Fruit fly (Drosophila melanogaster): ENCODE measurements around the gene Msh6.
A peak's percentile ranks its signal among the peaks of the same experiment; 100 is the strongest.

The Msh6 gene

DNA sequence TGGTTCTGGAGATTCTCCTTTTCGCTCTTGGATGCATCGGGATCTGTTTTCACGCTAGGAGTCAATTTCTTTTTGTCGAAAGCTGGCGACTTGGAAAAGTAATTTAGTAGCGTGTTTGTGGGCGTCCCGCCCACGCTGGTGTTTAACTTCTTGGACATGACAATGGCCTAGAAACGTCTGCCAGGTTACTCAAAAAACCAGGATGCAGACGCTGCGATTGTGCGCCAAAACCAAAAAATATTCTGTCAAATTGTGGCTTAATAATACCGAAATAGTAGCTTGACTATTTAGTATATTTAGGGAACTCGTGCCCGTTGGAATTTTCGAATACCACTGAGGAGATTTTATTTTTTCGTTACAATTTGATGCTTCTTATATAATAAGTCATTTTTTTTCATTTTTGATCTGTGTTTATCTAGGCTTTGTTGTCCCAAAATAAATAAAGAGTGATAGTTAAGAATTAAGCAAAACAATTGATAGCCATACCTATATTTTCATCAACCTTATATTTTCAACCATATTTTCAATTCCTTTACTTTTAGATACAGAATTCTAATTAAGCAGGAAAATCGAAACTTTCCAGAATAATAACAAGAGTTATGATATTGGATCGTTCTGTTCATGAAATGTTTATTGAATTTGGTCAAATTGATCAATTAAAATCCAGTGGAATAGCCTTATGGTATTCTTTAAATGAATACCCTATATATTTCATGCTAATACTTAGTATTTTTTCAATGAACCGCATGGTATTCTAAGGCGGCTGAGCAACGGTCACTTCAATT, at the start of gene Msh6, which contains the start of gene Prp31:
Msh6 (minus strand) TSS at position 233 of the 785 bp plus-strand sequence.
Prp31 (plus strand) TSS at position 771 of the 785 bp plus-strand sequence.
- TF ChIP-seq CG15710 (tag; optimal IDR thresholded peaks at IDR 0.05) = peak; percentile 75
- peak; percentile 53; the same call in 2 of the 3 replicates for TF ChIP-seq CG4496 (GFP tag; IDR thresholded peaks at IDR 0.05)
- peak; percentile 44 for TF ChIP-seq Snoo (tag; optimal IDR thresholded peaks at IDR 0.05)
- no peak; the same call in 1 of the 2 replicates for TF ChIP-seq Ets98B (GFP tag; IDR thresholded peaks at IDR 0.05)
- peak; percentile 66 for TF ChIP-seq CG34367 (tag; optimal IDR thresholded peaks at IDR 0.05)
- TF ChIP-seq CG8301 (tag; optimal IDR thresholded peaks at IDR 0.05) = peak; percentile 62
- no peak for TF ChIP-seq EcR (GFP tag; optimal IDR thresholded peaks at IDR 0.05)
- no peak for TF ChIP-seq CG13204 (GFP tag; optimal IDR thresholded peaks at IDR 0.05)
- no peak for TF ChIP-seq Pif1B (GFP tag; optimal IDR thresholded peaks at IDR 0.05)
- no peak for TF ChIP-seq gl (tag; optimal IDR thresholded peaks at IDR 0.05)
- TF ChIP-seq CG17806 (tag; optimal IDR thresholded peaks at IDR 0.05) = peak; percentile 65
- no peak for TF ChIP-seq Pif1A (GFP tag; optimal IDR thresholded peaks at IDR 0.05)
- TF ChIP-seq CG12605 (GFP tag; IDR thresholded peaks at IDR 0.05) = no peak
- TF ChIP-seq D1 (tag; optimal IDR thresholded peaks at IDR 0.05) = no peak
- TF ChIP-seq CG8159 (tag; optimal IDR thresholded peaks at IDR 0.05) = peak; percentile 76
- no peak for TF ChIP-seq rn (GFP tag; IDR thresholded peaks at IDR 0.05)
- TF ChIP-seq CG14655 (GFP tag; optimal IDR thresholded peaks at IDR 0.05) = no peak
- no peak for TF ChIP-seq fd96Ca (GFP tag; IDR thresholded peaks at IDR 0.05)
- TF ChIP-seq CG10348 (GFP tag; IDR thresholded peaks at IDR 0.05) = 0 out of 2 replicates have a peak, but pooled peaks have one; percentile 23
- TF ChIP-seq CG9948 (tag; optimal IDR thresholded peaks at IDR 0.05) = peak; percentile 75

DNA sequence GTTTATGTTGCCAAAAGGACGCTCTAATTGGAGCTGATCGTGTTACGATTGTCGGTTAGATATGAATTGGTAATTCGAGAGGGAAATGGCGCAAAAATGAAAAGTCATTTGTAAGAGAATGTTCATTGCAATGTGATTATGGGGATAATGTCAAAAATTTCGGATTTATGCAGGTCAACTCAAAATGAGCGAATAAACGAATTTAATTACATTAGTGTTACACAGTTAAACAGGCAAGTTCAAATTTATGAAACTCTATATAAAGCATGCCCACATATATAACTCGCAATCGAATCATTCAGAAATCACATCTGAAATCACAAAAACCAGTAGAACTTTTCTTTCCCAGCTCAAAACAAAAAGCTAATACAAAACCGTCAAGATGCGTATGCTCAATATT, 49.2 kb upstream of the Msh6 start, which contains the start of gene Prx1:
Prx1 (plus strand) TSS at position 301 of the 400 bp plus-strand sequence.
- TF ChIP-seq CG9948 (tag; optimal IDR thresholded peaks at IDR 0.05) (no peak), CG8159 (tag; optimal IDR thresholded peaks at IDR 0.05) (no peak), Pif1A (GFP tag; optimal IDR thresholded peaks at IDR 0.05) (no peak), rn (GFP tag; IDR thresholded peaks at IDR 0.05) (no peak), CG34367 (tag; optimal IDR thresholded peaks at IDR 0.05) (no peak), CG8301 (tag; optimal IDR thresholded peaks at IDR 0.05) (no peak), CG4496 (GFP tag; IDR thresholded peaks at IDR 0.05) (no peak), Pif1B (GFP tag; optimal IDR thresholded peaks at IDR 0.05) (no peak), EcR (GFP tag; optimal IDR thresholded peaks at IDR 0.05) (no peak), D1 (tag; optimal IDR thresholded peaks at IDR 0.05) (no peak), CG17806 (tag; optimal IDR thresholded peaks at IDR 0.05) (no peak), Snoo (tag; optimal IDR thresholded peaks at IDR 0.05) (no peak), gl (tag; optimal IDR thresholded peaks at IDR 0.05) (no peak), CG10348 (GFP tag; IDR thresholded peaks at IDR 0.05) (no peak), CG14655 (GFP tag; optimal IDR thresholded peaks at IDR 0.05) (no peak), CG12605 (GFP tag; IDR thresholded peaks at IDR 0.05) (no peak), CG32121 (GFP tag; IDR thresholded peaks at IDR 0.05) (no peak)

DNA sequence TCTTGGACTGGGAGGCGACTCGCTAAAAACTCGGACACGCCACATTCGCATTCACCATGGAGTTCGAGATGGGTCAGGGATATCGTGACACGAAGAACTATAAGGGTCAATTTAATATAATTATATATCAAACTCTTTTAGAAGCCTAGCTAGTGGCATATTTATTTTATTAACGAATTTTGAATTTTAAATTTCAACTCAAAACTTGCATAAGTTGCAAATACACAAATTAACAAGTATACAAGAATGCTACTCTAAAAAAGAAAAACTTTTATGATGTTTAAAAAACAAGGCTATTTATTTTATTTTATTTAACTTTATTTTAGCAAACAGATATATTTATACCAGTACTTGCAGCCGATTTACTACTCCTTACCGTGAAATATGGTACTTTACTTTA, 47.7 kb upstream of the Msh6 start:
- TF ChIP-seq CG13204 (GFP tag; optimal IDR thresholded peaks at IDR 0.05) = no peak
- no peak for TF ChIP-seq CG8301 (tag; optimal IDR thresholded peaks at IDR 0.05)
- TF ChIP-seq CG15710 (tag; optimal IDR thresholded peaks at IDR 0.05) = no peak
- no peak for TF ChIP-seq Ets98B (GFP tag; IDR thresholded peaks at IDR 0.05)
- no peak for TF ChIP-seq CG17806 (tag; optimal IDR thresholded peaks at IDR 0.05)
- no peak for TF ChIP-seq CG9948 (tag; optimal IDR thresholded peaks at IDR 0.05)
- no peak for TF ChIP-seq Snoo (tag; optimal IDR thresholded peaks at IDR 0.05)
- no peak for TF ChIP-seq CG12605 (GFP tag; IDR thresholded peaks at IDR 0.05)
- no peak for TF ChIP-seq fd96Ca (GFP tag; IDR thresholded peaks at IDR 0.05)
- no peak for TF ChIP-seq EcR (GFP tag; optimal IDR thresholded peaks at IDR 0.05)
- no peak for TF ChIP-seq CG4496 (GFP tag; IDR thresholded peaks at IDR 0.05)

DNA sequence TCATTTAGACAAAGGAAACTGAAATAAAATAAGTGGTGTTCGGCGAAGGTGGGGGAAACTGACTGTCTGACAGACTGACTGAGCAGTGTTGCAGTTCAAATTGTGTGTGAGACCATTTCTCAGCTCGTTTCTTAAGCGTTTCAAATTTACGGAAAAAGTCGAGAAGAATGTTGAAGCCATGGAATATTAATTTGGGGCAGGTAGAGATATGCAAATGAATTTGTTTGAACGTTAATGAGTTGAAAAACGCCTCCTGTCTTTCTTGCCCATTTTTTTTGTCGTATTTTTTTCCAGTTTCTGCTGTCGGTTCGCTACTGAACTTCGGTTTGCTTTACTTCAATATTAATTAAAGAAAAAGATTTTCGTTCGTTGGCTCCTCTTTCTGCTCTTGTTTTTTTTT, 45.2 kb upstream of the Msh6 start:
- TF ChIP-seq CG8301 (tag; optimal IDR thresholded peaks at IDR 0.05) = no peak
- no peak for TF ChIP-seq CG10348 (GFP tag; IDR thresholded peaks at IDR 0.05)
- TF ChIP-seq rn (GFP tag; IDR thresholded peaks at IDR 0.05) = no peak
- no peak for TF ChIP-seq CG14655 (GFP tag; optimal IDR thresholded peaks at IDR 0.05)
- TF ChIP-seq CG13204 (GFP tag; optimal IDR thresholded peaks at IDR 0.05) = no peak
- no peak for TF ChIP-seq fd96Ca (GFP tag; IDR thresholded peaks at IDR 0.05)
- no peak for TF ChIP-seq CG17806 (tag; optimal IDR thresholded peaks at IDR 0.05)
- no peak for TF ChIP-seq gl (tag; optimal IDR thresholded peaks at IDR 0.05)
- TF ChIP-seq CG34367 (tag; optimal IDR thresholded peaks at IDR 0.05) = no peak
- no peak for TF ChIP-seq CG32121 (GFP tag; IDR thresholded peaks at IDR 0.05)
- TF ChIP-seq CG4496 (GFP tag; IDR thresholded peaks at IDR 0.05) = no peak
- TF ChIP-seq CG8159 (tag; optimal IDR thresholded peaks at IDR 0.05) = no peak
- TF ChIP-seq Pif1A (GFP tag; optimal IDR thresholded peaks at IDR 0.05) = no peak
- no peak for TF ChIP-seq D1 (tag; optimal IDR thresholded peaks at IDR 0.05)

DNA sequence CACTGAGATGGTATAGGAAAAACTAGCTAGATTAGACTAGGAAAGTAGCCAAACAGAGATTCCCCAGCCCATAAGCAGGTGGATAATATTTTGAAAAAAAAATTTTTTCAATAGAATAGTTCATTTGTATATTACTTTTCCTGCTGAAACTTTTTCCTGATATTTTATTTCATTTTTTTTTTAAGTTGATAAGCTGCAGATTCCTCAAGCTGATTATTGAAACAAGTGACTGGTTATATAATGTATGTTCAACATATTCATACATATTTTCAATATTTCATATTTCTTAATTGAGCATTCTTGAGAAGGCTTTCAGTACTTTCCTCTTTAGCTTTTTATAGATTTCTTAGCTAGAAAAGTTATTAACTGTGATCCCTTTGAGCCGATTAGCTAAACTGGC, 44.7 kb upstream of the Msh6 start:
- TF ChIP-seq CG17806 (tag; optimal IDR thresholded peaks at IDR 0.05) (no peak), CG4496 (GFP tag; IDR thresholded peaks at IDR 0.05) (no peak), CG14655 (GFP tag; optimal IDR thresholded peaks at IDR 0.05) (peak; percentile 11)

DNA sequence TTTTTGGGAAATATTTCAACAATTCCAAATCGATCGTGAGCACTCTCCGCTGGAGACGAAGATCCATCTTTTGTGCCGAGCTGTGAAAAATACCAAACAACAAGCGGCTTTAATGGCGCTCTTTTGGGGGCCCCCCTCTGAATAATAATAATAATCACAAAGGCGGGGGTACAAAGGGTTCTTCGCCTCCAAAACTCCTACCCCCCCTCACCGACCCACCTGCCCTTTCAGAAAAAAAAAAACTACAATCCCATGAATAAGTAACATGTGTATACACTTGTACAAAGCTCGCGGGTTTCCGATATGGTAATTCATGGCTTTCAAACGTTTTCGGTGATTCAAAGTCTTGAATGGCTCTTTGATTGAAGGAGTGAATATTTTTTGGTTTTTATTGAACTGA, 43.0 kb upstream of the Msh6 start:
- TF ChIP-seq CG4496 (GFP tag; IDR thresholded peaks at IDR 0.05) (no peak), CG9948 (tag; optimal IDR thresholded peaks at IDR 0.05) (no peak), rn (GFP tag; IDR thresholded peaks at IDR 0.05) (no peak), CG8159 (tag; optimal IDR thresholded peaks at IDR 0.05) (no peak), CG34367 (tag; optimal IDR thresholded peaks at IDR 0.05) (no peak), CG15710 (tag; optimal IDR thresholded peaks at IDR 0.05) (no peak), Snoo (tag; optimal IDR thresholded peaks at IDR 0.05) (no peak)

All from whole organism, pupa.